Fruit fly (Drosophila melanogaster) whole organism, prepupa: Measurements from ENCODE around the gene Sbf.

Experiments used
- Blimp-1 ChIP-seq: fragments of 200-800 bp; sonication (Bioruptor generic); optimal IDR thresholded peaks from 3 replicates; lab custom pipeline; 2017; ENCODE audit warnings: missing biosample characterization, missing genetic modification characterization, mild to moderate bottlenecking, moderate library complexity, missing genetic modification reagents
- CG10631 ChIP-seq: fragments of 200-800 bp; sonication (Bioruptor generic); optimal IDR thresholded peaks from 2 replicates; lab custom pipeline; 2016; ENCODE audit warnings: missing biosample characterization, missing genetic modification characterization
- CG11294 ChIP-seq: fragments of 200-800 bp; sonication (Bioruptor generic); IDR thresholded peaks from 2 replicates; pipeline ENCODE4 v1.3.6; 2022; ENCODE audit warnings: missing biosample characterization, missing genetic modification characterization
- CG11762 ChIP-seq: fragments of 200-800 bp; sonication (Bioruptor generic); optimal IDR thresholded peaks from 3 replicates; lab custom pipeline; 2016; ENCODE audit warnings: missing biosample characterization, missing genetic modification characterization; ENCODE audit not compliant: insufficient read depth
- CG15336 ChIP-seq: fragments of 200-800 bp; sonication (Bioruptor generic); IDR thresholded peaks from 2 replicates; pipeline ENCODE4 v1.3.6; 2022; ENCODE audit warnings: missing biosample characterization, missing genetic modification characterization
- CG1621 ChIP-seq: fragments of 200-800 bp; sonication (Bioruptor generic); optimal IDR thresholded peaks from 3 replicates; lab custom pipeline; 2018; ENCODE audit warnings: missing biosample characterization, mild to moderate bottlenecking, missing genetic modification characterization
- CG3032 ChIP-seq: fragments of 200-800 bp; optimal IDR thresholded peaks from 2 replicates; lab custom pipeline; 2019; ENCODE audit warnings: missing biosample characterization, mild to moderate bottlenecking, missing genetic modification characterization, moderate library complexity
- CG32006 ChIP-seq: fragments of 200-800 bp; sonication (Bioruptor generic); optimal IDR thresholded peaks from 3 replicates; lab custom pipeline; 2017; ENCODE audit warnings: missing biosample characterization, mild to moderate bottlenecking, missing genetic modification characterization
- CG3919 ChIP-seq: fragments of 200-800 bp; sonication (Bioruptor generic); optimal IDR thresholded peaks from 3 replicates; lab custom pipeline; 2016; ENCODE audit warnings: missing biosample characterization, missing genetic modification characterization
- CG4318 ChIP-seq: fragments of 200-800 bp; sonication (Bioruptor generic); optimal IDR thresholded peaks from 3 replicates; lab custom pipeline; 2017; ENCODE audit warnings: missing biosample characterization, mild to moderate bottlenecking, missing genetic modification characterization
- CG6163 ChIP-seq: fragments of 200-800 bp; sonication (Bioruptor generic); IDR thresholded peaks from 3 replicates; pipeline ENCODE4 v1.3.6; 2022; ENCODE audit warnings: missing biosample characterization, missing genetic modification characterization
- CG6276 ChIP-seq: fragments of 200-800 bp; sonication (Bioruptor generic); optimal IDR thresholded peaks from 2 replicates; lab custom pipeline; 2017; ENCODE audit warnings: missing biosample characterization, mild to moderate bottlenecking, missing genetic modification characterization
- CG6792 ChIP-seq: fragments of 200-800 bp; sonication (Bioruptor generic); optimal IDR thresholded peaks from 3 replicates; lab custom pipeline; 2016; ENCODE audit warnings: missing biosample characterization, missing genetic modification characterization
- CG6854 ChIP-seq: fragments of 200-800 bp; sonication (Bioruptor generic); optimal IDR thresholded peaks from 2 replicates; lab custom pipeline; 2017; ENCODE audit warnings: missing biosample characterization, mild to moderate bottlenecking, missing genetic modification characterization
- CG7368 ChIP-seq: fragments of 200-800 bp; sonication (Bioruptor generic); optimal IDR thresholded peaks from 3 replicates; lab custom pipeline; 2016; ENCODE audit warnings: missing biosample characterization, missing genetic modification characterization
- CG8119 ChIP-seq: fragments of 200-800 bp; sonication (Bioruptor generic); IDR thresholded peaks from 3 replicates; pipeline ENCODE4 v1.3.6; 2022; ENCODE audit warnings: missing biosample characterization, missing genetic modification characterization
- CG8319 ChIP-seq: fragments of 200-800 bp; sonication (Bioruptor generic); optimal IDR thresholded peaks from 3 replicates; lab custom pipeline; 2016; ENCODE audit warnings: missing biosample characterization, missing genetic modification characterization
- CG8632 ChIP-seq: fragments of 200-800 bp; sonication (Bioruptor generic); optimal IDR thresholded peaks from 3 replicates; lab custom pipeline; 2016; ENCODE audit warnings: missing biosample characterization, missing genetic modification characterization
- CG9139 ChIP-seq: fragments of 200-800 bp; sonication (Bioruptor generic); optimal IDR thresholded peaks from 3 replicates; lab custom pipeline; 2017; ENCODE audit warnings: missing biosample characterization, mild to moderate bottlenecking, missing genetic modification characterization
- Eip75B ChIP-seq: fragments of 200-800 bp; sonication (Bioruptor generic); optimal IDR thresholded peaks from 3 replicates; lab custom pipeline; 2016; ENCODE audit warnings: missing biosample characterization, missing genetic modification characterization
- Eip78C ChIP-seq: fragments of 200-800 bp; sonication (Bioruptor generic); peaks from one replicate; lab custom pipeline; 2016; ENCODE audit warnings: missing biosample characterization, missing genetic modification characterization
- Eip93F ChIP-seq: fragments of 200-800 bp; sonication (Bioruptor generic); optimal IDR thresholded peaks from 2 replicates; lab custom pipeline; 2016; ENCODE audit warnings: missing biosample characterization, mild to moderate bottlenecking, missing genetic modification characterization
- Ets21C ChIP-seq: fragments of 200-800 bp; sonication (Bioruptor generic); optimal IDR thresholded peaks from 3 replicates; lab custom pipeline; 2016; ENCODE audit warnings: missing biosample characterization, missing genetic modification characterization
- Ets96B ChIP-seq: fragments of 200-800 bp; optimal IDR thresholded peaks from 2 replicates; lab custom pipeline; 2019; ENCODE audit warnings: missing biosample characterization, mild to moderate bottlenecking, missing genetic modification characterization, moderate library complexity
- Hr38 ChIP-seq: sonication (Bioruptor generic); optimal IDR thresholded peaks from 2 replicates; lab custom pipeline; 2016; ENCODE audit warnings: missing biosample characterization, missing genetic modification characterization
- Hr4 ChIP-seq: fragments of 200-800 bp; sonication (Bioruptor generic); optimal IDR thresholded peaks from 3 replicates; lab custom pipeline; 2016; ENCODE audit warnings: missing biosample characterization, missing genetic modification characterization
- Lpt ChIP-seq: fragments of 200-800 bp; sonication (Bioruptor generic); optimal IDR thresholded peaks from 3 replicates; lab custom pipeline; 2016; ENCODE audit warnings: missing biosample characterization, missing genetic modification characterization
- Met ChIP-seq: fragments of 200-800 bp; sonication (Bioruptor generic); optimal IDR thresholded peaks from 3 replicates; lab custom pipeline; 2016; ENCODE audit warnings: missing biosample characterization, missing genetic modification characterization
- OdsH ChIP-seq: fragments of 200-800 bp; sonication (Bioruptor generic); optimal IDR thresholded peaks from 3 replicates; lab custom pipeline; 2016; ENCODE audit warnings: missing biosample characterization, missing genetic modification characterization
- Smox ChIP-seq: fragments of 200-800 bp; sonication (Bioruptor generic); optimal IDR thresholded peaks from 3 replicates; lab custom pipeline; 2016; ENCODE audit warnings: missing biosample characterization, missing genetic modification characterization
- Sox14 ChIP-seq: fragments of 200-800 bp; sonication (Bioruptor generic); optimal IDR thresholded peaks from 3 replicates; lab custom pipeline; 2016; ENCODE audit warnings: missing biosample characterization, missing genetic modification characterization
- Sox15 ChIP-seq: fragments of 200-800 bp; sonication (Bioruptor generic); optimal IDR thresholded peaks from 3 replicates; lab custom pipeline; 2016; ENCODE audit warnings: missing biosample characterization, missing genetic modification characterization
- achi ChIP-seq: fragments of 200-800 bp; sonication (Bioruptor generic); optimal IDR thresholded peaks from 3 replicates; lab custom pipeline; 2016; ENCODE audit warnings: missing biosample characterization, missing genetic modification characterization
- acj6 ChIP-seq: fragments of 200-800 bp; sonication (Bioruptor generic); optimal IDR thresholded peaks from 3 replicates; lab custom pipeline; 2016; ENCODE audit warnings: missing biosample characterization, missing genetic modification characterization
- dac ChIP-seq: fragments of 200-800 bp; sonication (Bioruptor generic); optimal IDR thresholded peaks from 2 replicates; lab custom pipeline; 2017; ENCODE audit warnings: missing biosample characterization, mild to moderate bottlenecking, missing genetic modification characterization
- eg ChIP-seq: fragments of 200-800 bp; sonication (Bioruptor generic); IDR thresholded peaks from 3 replicates; pipeline ENCODE4 v1.3.6; 2022; ENCODE audit warnings: missing biosample characterization, missing genetic modification characterization
- esn ChIP-seq: fragments of 200-800 bp; sonication (Bioruptor generic); optimal IDR thresholded peaks from 2 replicates; lab custom pipeline; 2016; ENCODE audit warnings: missing biosample characterization, mild to moderate bottlenecking, missing genetic modification characterization, moderate library complexity
- fd59A ChIP-seq: fragments of 200-800 bp; sonication (Bioruptor generic); optimal IDR thresholded peaks from 2 replicates; lab custom pipeline; 2017; ENCODE audit warnings: missing biosample characterization, mild to moderate bottlenecking, missing genetic modification characterization, missing genetic modification reagents
- fd85E ChIP-seq: fragments of 200-800 bp; sonication (Bioruptor generic); optimal IDR thresholded peaks from 3 replicates; lab custom pipeline; 2016; ENCODE audit warnings: missing biosample characterization, missing genetic modification characterization
- fkh ChIP-seq: fragments of 200-800 bp; sonication (Bioruptor generic); optimal IDR thresholded peaks from 3 replicates; lab custom pipeline; 2017; ENCODE audit warnings: missing biosample characterization, mild to moderate bottlenecking, missing genetic modification characterization, moderate library complexity
- net ChIP-seq: fragments of 200-800 bp; sonication (Bioruptor generic); optimal IDR thresholded peaks from 3 replicates; lab custom pipeline; 2016; ENCODE audit warnings: missing biosample characterization, missing genetic modification characterization
- pdm3 ChIP-seq: fragments of 200-800 bp; sonication (Bioruptor generic); optimal IDR thresholded peaks from 3 replicates; lab custom pipeline; 2016; ENCODE audit warnings: missing biosample characterization, missing genetic modification characterization
- salr ChIP-seq, 2 experiments: fragments of 200-800 bp; sonication (Bioruptor generic); optimal IDR thresholded peaks; 3 replicates each; lab custom pipeline; 2016 to 2018; ENCODE audit warnings: missing biosample characterization in 2 of 2, missing genetic modification characterization in 2 of 2, mild to moderate bottlenecking in 1 of 2
- spab ChIP-seq: fragments of 200-800 bp; sonication (Bioruptor generic); optimal IDR thresholded peaks from 2 replicates; lab custom pipeline; 2017; ENCODE audit warnings: missing biosample characterization, mild to moderate bottlenecking, missing genetic modification characterization, missing genetic modification reagents
- ss ChIP-seq, 2 experiments: fragments of 200-800 bp; sonication (Bioruptor generic); optimal IDR thresholded peaks; 2 replicates in 1 of 2; 3 replicates in 1 of 2; lab custom pipeline; 2017 to 2018; ENCODE audit warnings: mild to moderate bottlenecking in 2 of 2, missing biosample characterization in 2 of 2, missing genetic modification characterization in 2 of 2, moderate library complexity in 1 of 2
- svp ChIP-seq: fragments of 200-800 bp; sonication (Bioruptor generic); peaks from one replicate; lab custom pipeline; 2016; ENCODE audit warnings: missing biosample characterization, missing genetic modification characterization
- topi ChIP-seq: fragments of 200-800 bp; sonication (Bioruptor generic); optimal IDR thresholded peaks from 3 replicates; lab custom pipeline; 2016; ENCODE audit warnings: missing biosample characterization, missing genetic modification characterization
- vri ChIP-seq: fragments of 200-800 bp; sonication (Bioruptor generic); optimal IDR thresholded peaks from 3 replicates; lab custom pipeline; 2016; ENCODE audit warnings: missing biosample characterization, mild to moderate bottlenecking, missing genetic modification characterization

Gene Sbf

dm6 chr3R:11786695-11787226, 10.0 kb downstream of the Sbf start, which contains the start of the genes prd1 and HisCl1 (continued):
- no peak for TF ChIP-seq CG7368 (GFP tag; lab: Kevin White, UChicago)
- no peak for TF ChIP-seq Ets21C (GFP tag; lab: Kevin White, UChicago)
- peak; percentile 75 for TF ChIP-seq esn (GFP tag; lab: Kevin White, UChicago)
- peak; percentile 65 for TF ChIP-seq Sox15
- TF ChIP-seq Lpt (GFP tag; lab: Kevin White, UChicago) = no peak
- TF ChIP-seq CG6163 (GFP tag; lab: Robert Waterston, UW) = peak; percentile 57; the same call in 2 of the 3 replicates
- TF ChIP-seq CG4318 (GFP tag; lab: Kevin White, UChicago) = no peak
- no peak for TF ChIP-seq CG10631

DNA sequence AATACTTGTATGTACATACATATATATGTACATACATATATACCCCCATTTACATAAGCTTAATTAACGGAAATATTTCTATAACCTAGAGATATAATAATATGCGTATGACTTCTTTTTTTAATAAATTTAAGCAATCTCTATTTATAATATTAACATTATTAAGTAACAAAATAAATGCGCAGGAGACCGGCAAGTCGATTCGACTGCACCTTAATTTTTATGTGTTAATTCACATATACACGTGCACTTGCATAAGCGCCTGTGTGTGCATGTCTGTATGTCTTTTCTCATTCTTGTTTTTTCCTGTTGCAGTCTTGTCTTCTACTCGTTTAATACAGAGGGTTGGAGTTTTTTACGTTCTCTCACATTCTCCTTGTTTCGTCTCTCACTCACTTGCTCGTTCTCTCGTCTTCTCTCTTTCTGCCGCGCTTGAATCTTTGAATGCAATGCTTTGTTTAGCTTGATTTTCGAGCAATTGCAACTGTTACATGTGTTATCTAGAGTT, 16.5 kb downstream of the Sbf start:
- TF ChIP-seq Met (GFP tag; lab: Kevin White, UChicago) = peak; percentile 93
- TF ChIP-seq Ets96B (tag; lab: Kevin White, UChicago) = peak; percentile 99
- TF ChIP-seq CG8632 (GFP tag; lab: Kevin White, UChicago) = peak; percentile 98
- TF ChIP-seq net = peak; percentile 97
- TF ChIP-seq vri (GFP tag; lab: Kevin White, UChicago) = peak; percentile 78
- TF ChIP-seq salr (GFP tag; optimal IDR thresholded peaks at IDR 0.05; lab: Kevin White, UChicago) = peak; percentile 94 to 99
- peak; percentile 92 for TF ChIP-seq CG11294 (GFP tag; lab: Robert Waterston, UW)
- peak; percentile 93 for TF ChIP-seq pdm3
- peak; percentile 97 for TF ChIP-seq achi (GFP tag; lab: Kevin White, UChicago)
- TF ChIP-seq CG11762 (GFP tag; lab: Kevin White, UChicago) = peak; percentile 95
- TF ChIP-seq Eip75B (GFP tag; lab: Kevin White, UChicago) = peak; percentile 93
- TF ChIP-seq CG6854 = peak; percentile 79
- peak; percentile 99 for TF ChIP-seq CG32006 (GFP tag; lab: Kevin White, UChicago)
- TF ChIP-seq ss (GFP tag; optimal IDR thresholded peaks at IDR 0.05; lab: Kevin White, UChicago) = peak; percentile 96 to 98
- peak; percentile 99 for TF ChIP-seq Eip78C
- peak; percentile 96 for TF ChIP-seq CG7368 (GFP tag; lab: Kevin White, UChicago)
- TF ChIP-seq fkh (GFP tag; lab: Kevin White, UChicago) = no peak
- TF ChIP-seq OdsH (GFP tag; lab: Kevin White, UChicago) = peak; percentile 98
- TF ChIP-seq CG1621 (tag; lab: Kevin White, UChicago) = peak; percentile 92
- TF ChIP-seq Hr38 = no peak
- TF ChIP-seq eg (GFP tag; lab: Robert Waterston, UW) = peak; percentile 97
- peak; percentile 88 for TF ChIP-seq fd85E (GFP tag; lab: Kevin White, UChicago)
- peak; percentile 98 for TF ChIP-seq acj6 (GFP tag; lab: Kevin White, UChicago)
- peak; percentile 87 for TF ChIP-seq dac (GFP tag; lab: Kevin White, UChicago)
- peak; percentile 94 for TF ChIP-seq Hr4 (GFP tag; lab: Kevin White, UChicago)
- TF ChIP-seq spab (GFP tag; lab: Kevin White, UChicago) = peak; percentile 98
- TF ChIP-seq Sox15 = peak; percentile 93
- peak; percentile 96 for TF ChIP-seq CG6792 (GFP tag; lab: Kevin White, UChicago)
- TF ChIP-seq CG8319 = peak; percentile 93
- TF ChIP-seq CG8119 (GFP tag; lab: Robert Waterston, UW) = peak; percentile 96
- peak; percentile 98 for TF ChIP-seq fd59A
- TF ChIP-seq CG3032 = peak; percentile 99
- peak; percentile 86 for TF ChIP-seq Blimp-1 (GFP tag; lab: Kevin White, UChicago)
- TF ChIP-seq CG9139 (GFP tag; lab: Kevin White, UChicago) = peak; percentile 92
- peak; percentile 93 for TF ChIP-seq Lpt (GFP tag; lab: Kevin White, UChicago)
- peak; percentile 97 for TF ChIP-seq CG6163 (GFP tag; lab: Robert Waterston, UW)
- peak; percentile 92 for TF ChIP-seq Smox (GFP tag; lab: Kevin White, UChicago)
- peak; percentile 98 for TF ChIP-seq CG4318 (GFP tag; lab: Kevin White, UChicago)
- TF ChIP-seq CG15336 (GFP tag; lab: Robert Waterston, UW) = peak; percentile 93
- peak; percentile 97 for TF ChIP-seq svp (GFP tag; lab: Kevin White, UChicago)
- TF ChIP-seq topi (GFP tag; lab: Kevin White, UChicago) = peak; percentile 92
- peak; percentile 96 for TF ChIP-seq CG6276
- TF ChIP-seq CG3919 = peak; percentile 98
- TF ChIP-seq Sox14 (GFP tag; lab: Kevin White, UChicago) = peak; percentile 89
- peak; percentile 67 for TF ChIP-seq Eip93F (GFP tag; lab: Kevin White, UChicago)
- TF ChIP-seq CG10631 = peak; percentile 99
